Worm (Caenorhabditis elegans): ENCODE results near the gene cgp-1.
A peak's percentile ranks its signal among the peaks of the same experiment; 100 is the strongest.

The cgp-1 gene

ce11 chrV:156044-156869, 33.7 kb upstream of the cgp-1 start, which contains the start of gene ttb-1 (continued):
- TF ChIP-seq dsc-1 (tag; optimal IDR thresholded peaks at IDR 0.05) (peak; percentile 64), nhr-47 (tag; optimal IDR thresholded peaks at IDR 0.05) (peak; percentile 61), lin-35 (GFP tag; optimal IDR thresholded peaks at IDR 0.05) (peak; percentile 95 to 98), unc-98 (GFP tag; IDR thresholded peaks at IDR 0.05) (0 out of 2 replicates have a peak, but pooled peaks have one; percentile 32), lsy-2 (tag; optimal IDR thresholded peaks at IDR 0.05) (peak; percentile 59 to 84), elt-3 (tag; optimal IDR thresholded peaks at IDR 0.05) (peak in 2 of 6 experiments; percentile 11 to 19), ztf-11 (tag; optimal IDR thresholded peaks at IDR 0.05) (no peak), ceh-8 (GFP tag; optimal IDR thresholded peaks at IDR 0.05) (no peak), ceh-82 (tag; optimal IDR thresholded peaks at IDR 0.05) (peak; percentile 31 to 53 (median 51)), jun-1 (tag; optimal IDR thresholded peaks at IDR 0.05) (no peak), nhr-20 (tag; optimal IDR thresholded peaks at IDR 0.05) (peak; percentile 57), nhr-90 (tag; optimal IDR thresholded peaks at IDR 0.05; ENCODE audit: poor library complexity) (peak; percentile 33), rnt-1 (tag; optimal IDR thresholded peaks at IDR 0.05) (peak; percentile 54), efl-3 (GFP tag; optimal IDR thresholded peaks at IDR 0.05) (no peak), nhr-19 (GFP tag; conservative IDR thresholded peaks at IDR 0.05) (peak; percentile 27; the same call in 1 of the 2 replicates)

- TF ChIP-seq nhr-19 (GFP tag; conservative IDR thresholded peaks at IDR 0.05) (peak; percentile 13; the same call in 1 of the 2 replicates), unc-62 (GFP tag; optimal IDR thresholded peaks at IDR 0.05) (no peak), efl-1 (optimal IDR thresholded peaks at IDR 0.05) (peak; percentile 20 to 50), efl-1 (GFP tag; optimal IDR thresholded peaks at IDR 0.05 in 1 of 2) (peak; percentile 26 to 93), nhr-77 (tag; optimal IDR thresholded peaks at IDR 0.05) (no peak), nhr-90 (tag; optimal IDR thresholded peaks at IDR 0.05; ENCODE audit: poor library complexity) (peak; percentile 33), lsy-2 (tag; optimal IDR thresholded peaks at IDR 0.05) (no peak), sptf-1 (tag; optimal IDR thresholded peaks at IDR 0.05) (no peak), F16B12.6 (tag; optimal IDR thresholded peaks at IDR 0.05) (no peak), aly-2 (tag; optimal IDR thresholded peaks at IDR 0.05) (no peak), mdl-1 (tag; optimal IDR thresholded peaks at IDR 0.05) (peak in 1 of 2 experiments; percentile 77), ces-1 (GFP tag; optimal IDR thresholded peaks at IDR 0.05) (no peak), pag-3 (tag; optimal IDR thresholded peaks at IDR 0.05; ENCODE audit: borderline replicate concordance, insufficient read depth) (no peak), nhr-20 (tag; optimal IDR thresholded peaks at IDR 0.05) (peak; percentile 69), dsc-1 (tag; optimal IDR thresholded peaks at IDR 0.05) (peak; percentile 58), zip-4 (GFP tag; optimal IDR thresholded peaks at IDR 0.05) (no peak), ceh-82 (tag; optimal IDR thresholded peaks at IDR 0.05) (peak in 1 of 3 experiments; percentile 14), nhr-85 (tag) (peak; percentile 72), mef-2 (tag; optimal IDR thresholded peaks at IDR 0.05) (no peak), elt-3 (tag; optimal IDR thresholded peaks at IDR 0.05) (no peak), nhr-71 (tag; optimal IDR thresholded peaks at IDR 0.05) (peak; percentile 62), nhr-76 (tag; optimal IDR thresholded peaks at IDR 0.05) (no peak), tbx-2 (tag; optimal IDR thresholded peaks at IDR 0.05) (peak; percentile 31), ceh-8 (GFP tag; optimal IDR thresholded peaks at IDR 0.05) (no peak), lin-35 (GFP tag; optimal IDR thresholded peaks at IDR 0.05) (peak in 1 of 2 experiments; percentile 40), pqm-1 (tag; optimal IDR thresholded peaks at IDR 0.05) (no peak), snu-23 (GFP tag; optimal IDR thresholded peaks at IDR 0.05) (peak; percentile 33), swsn-7 (tag; optimal IDR thresholded peaks at IDR 0.05) (peak; percentile 16), tlp-1 (tag; optimal IDR thresholded peaks at IDR 0.05) (no peak), aha-1 (tag; optimal IDR thresholded peaks at IDR 0.05) (no peak), nhr-47 (tag; optimal IDR thresholded peaks at IDR 0.05) (peak; percentile 26), lin-14 (GFP tag; optimal IDR thresholded peaks at IDR 0.05) (peak; percentile 73), dpl-1 (GFP tag; optimal IDR thresholded peaks at IDR 0.05) (peak in 2 of 3 experiments; percentile 22 to 35), rnt-1 (tag; optimal IDR thresholded peaks at IDR 0.05) (peak; percentile 18), lin-15B (tag; optimal IDR thresholded peaks at IDR 0.05) (no peak)
Observed at ce11 chrV:155215-155614, 32.6 kb upstream of the cgp-1 start.

Measured in whole organism, L1 larva.